Worm (Caenorhabditis elegans): Measurements from ENCODE around the gene tofu-2.

Gene tofu-2

ce11 chrV:7009461-7009860 lies 41.6 kb downstream of the tofu-2 start, which contains the start of gene C33G8.2:
TSS of gene C33G8.2 (plus strand) at chrV:7009761.
- TF ChIP-seq efl-1 (optimal IDR thresholded peaks at IDR 0.05) (no peak), efl-1 (GFP tag; optimal IDR thresholded peaks at IDR 0.05 in 1 of 2) (peak in 1 of 2 experiments; percentile 31), lin-39 (tag; optimal IDR thresholded peaks at IDR 0.05) (no peak), nhr-76 (tag; optimal IDR thresholded peaks at IDR 0.05) (no peak)

- TF ChIP-seq mef-2 (tag; optimal IDR thresholded peaks at IDR 0.05) = no peak
- TF ChIP-seq nhr-76 (tag; optimal IDR thresholded peaks at IDR 0.05) = no peak
- TF ChIP-seq nhr-71 (tag; optimal IDR thresholded peaks at IDR 0.05) = no peak
- TF ChIP-seq pax-3 (tag; optimal IDR thresholded peaks at IDR 0.05) = no peak
- no peak for TF ChIP-seq tbx-2 (tag; optimal IDR thresholded peaks at IDR 0.05)
- no peak for TF ChIP-seq ets-5 (GFP tag; IDR thresholded peaks at IDR 0.05)
Observed at ce11 chrV:7007307-7007706, 43.7 kb downstream of the tofu-2 start, which contains the start of gene drd-10. TSS of gene drd-10 (plus strand) at chrV:7007607.

DNA sequence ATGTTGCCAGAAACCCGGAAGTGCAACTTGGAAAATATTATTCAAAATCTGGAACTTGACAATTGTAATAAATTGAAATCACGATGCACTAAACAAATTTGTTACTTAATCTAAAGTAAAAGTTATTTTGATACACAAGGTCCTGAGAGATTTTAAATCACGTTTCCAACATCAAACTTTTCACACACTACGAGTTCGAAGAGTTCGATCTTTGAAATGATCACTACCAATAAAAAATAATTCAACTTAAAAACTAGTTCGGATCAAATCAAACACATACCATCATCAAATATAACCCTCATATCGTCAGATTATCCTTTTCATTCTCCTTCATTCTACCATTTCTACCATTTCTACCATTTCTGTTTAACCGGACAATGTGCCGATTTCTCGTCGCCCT lies 45.1 kb downstream of the tofu-2 start, which contains the start of gene spig-10:
TSS of gene spig-10 (plus strand) at position 301 of the 400 bp plus-strand sequence.
- TF ChIP-seq snu-23 (GFP tag; optimal IDR thresholded peaks at IDR 0.05) (no peak), unc-86 (tag; optimal IDR thresholded peaks at IDR 0.05) (no peak), dsc-1 (tag; optimal IDR thresholded peaks at IDR 0.05) (no peak), lin-15B (tag; optimal IDR thresholded peaks at IDR 0.05) (no peak), sup-37 (GFP tag; optimal IDR thresholded peaks at IDR 0.05) (no peak), nhr-47 (tag; optimal IDR thresholded peaks at IDR 0.05) (no peak), hpl-2 (GFP tag; optimal IDR thresholded peaks at IDR 0.05) (no peak), nhr-76 (tag; optimal IDR thresholded peaks at IDR 0.05) (no peak)

DNA sequence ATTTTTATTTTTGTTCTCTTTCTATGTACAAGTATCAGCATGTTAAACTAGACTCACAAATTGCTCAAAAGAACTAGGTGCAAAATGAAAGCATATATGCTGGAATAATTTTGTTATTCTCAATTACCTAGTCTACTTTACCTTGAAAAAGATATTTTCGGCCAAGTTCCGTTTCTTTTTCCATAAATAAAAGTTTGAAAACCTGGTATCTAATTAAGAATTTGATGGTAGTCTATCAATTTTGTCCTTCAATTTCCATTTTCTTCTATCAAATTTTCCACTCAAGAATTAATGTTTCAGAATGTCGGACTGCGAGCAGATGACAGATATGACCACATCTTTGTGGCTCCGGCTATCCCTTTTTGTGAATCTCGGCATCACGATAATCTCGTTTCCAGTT lies 47.2 kb downstream of the tofu-2 start, which contains the start of gene srab-4:
TSS of gene srab-4 (plus strand) at position 301 of the 400 bp plus-strand sequence.
- TF ChIP-seq sox-4 (tag; optimal IDR thresholded peaks at IDR 0.05) (no peak), ztf-11 (tag; optimal IDR thresholded peaks at IDR 0.05) (no peak), aha-1 (tag; optimal IDR thresholded peaks at IDR 0.05) (no peak), elt-3 (tag; optimal IDR thresholded peaks at IDR 0.05) (no peak), mab-9 (GFP tag; IDR thresholded peaks at IDR 0.05) (no peak), blmp-1 (tag; optimal IDR thresholded peaks at IDR 0.05) (no peak), mdl-1 (tag; optimal IDR thresholded peaks at IDR 0.05) (no peak), swsn-7 (tag; optimal IDR thresholded peaks at IDR 0.05) (no peak)

DNA sequence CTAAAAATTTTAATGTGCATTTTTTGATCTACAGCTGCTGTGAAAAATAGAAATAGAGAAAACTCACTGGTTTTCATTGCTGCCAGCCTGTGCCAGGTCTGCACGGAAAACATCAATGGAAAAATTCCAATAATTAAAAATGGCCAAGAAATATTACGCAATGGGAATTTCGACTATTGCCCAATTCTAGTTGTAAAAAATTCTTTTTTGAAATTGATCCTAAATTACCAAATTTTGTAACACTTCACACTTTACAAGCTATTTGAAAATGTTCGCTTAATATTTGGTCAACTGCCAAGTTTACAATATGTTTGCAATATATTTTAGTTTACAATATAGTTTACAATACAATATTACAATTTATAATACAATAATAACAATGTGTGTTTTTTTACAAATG lies 50.3 kb downstream of the tofu-2 start:
- TF ChIP-seq ama-1 (optimal IDR thresholded peaks at IDR 0.05) (no peak), unc-86 (tag; optimal IDR thresholded peaks at IDR 0.05) (no peak), hpl-2 (GFP tag; optimal IDR thresholded peaks at IDR 0.05) (no peak), nhr-47 (tag; optimal IDR thresholded peaks at IDR 0.05) (no peak), pax-3 (tag; optimal IDR thresholded peaks at IDR 0.05) (no peak), elt-2 (tag; optimal IDR thresholded peaks at IDR 0.05) (peak; percentile 1), efl-1 (optimal IDR thresholded peaks at IDR 0.05) (no peak), efl-1 (GFP tag; optimal IDR thresholded peaks at IDR 0.05 in 1 of 2) (peak in 1 of 2 experiments; percentile 75), zag-1 (tag; optimal IDR thresholded peaks at IDR 0.05) (no peak)

Measured in whole organism, L1 larva.